Fruit fly (Drosophila melanogaster): ENCODE results near the gene CG43797.

Gene CG43797

dm6 chr2L:4023312-4023926 lies 23.6 kb downstream of the CG43797 start:
- TF ChIP-seq Dll (optimal IDR thresholded peaks at IDR 0.05) (no peak), EcR (GFP tag; optimal IDR thresholded peaks at IDR 0.05) (no peak), psq (optimal IDR thresholded peaks at IDR 0.05) (no peak), CG8478 (optimal IDR thresholded peaks at IDR 0.05) (no peak), usp (GFP tag; optimal IDR thresholded peaks at IDR 0.05) (no peak), pan (optimal IDR thresholded peaks at IDR 0.05) (no peak)

- no peak for TF ChIP-seq Dll (optimal IDR thresholded peaks at IDR 0.05)
- TF ChIP-seq CG8478 (optimal IDR thresholded peaks at IDR 0.05): no peak
- TF ChIP-seq psq (optimal IDR thresholded peaks at IDR 0.05): no peak
- TF ChIP-seq EcR (GFP tag; optimal IDR thresholded peaks at IDR 0.05): no peak
- no peak for TF ChIP-seq usp (GFP tag; optimal IDR thresholded peaks at IDR 0.05)
- no peak for TF ChIP-seq pan (optimal IDR thresholded peaks at IDR 0.05)
Observed at dm6 chr2L:4025077-4025476, 25.3 kb downstream of the CG43797 start.

- TF ChIP-seq pan (optimal IDR thresholded peaks at IDR 0.05) (no peak), usp (GFP tag; optimal IDR thresholded peaks at IDR 0.05) (no peak)
Observed at dm6 chr2L:4028026-4028425, 28.2 kb downstream of the CG43797 start.

- no peak for TF ChIP-seq usp (GFP tag; optimal IDR thresholded peaks at IDR 0.05)
- no peak for TF ChIP-seq EcR (GFP tag; optimal IDR thresholded peaks at IDR 0.05)
- no peak for TF ChIP-seq pan (optimal IDR thresholded peaks at IDR 0.05)
- no peak for TF ChIP-seq Dll (optimal IDR thresholded peaks at IDR 0.05)
- TF ChIP-seq psq (optimal IDR thresholded peaks at IDR 0.05): no peak
- no peak for TF ChIP-seq CG8478 (optimal IDR thresholded peaks at IDR 0.05)
Observed at dm6 chr2L:4028697-4029096, 28.9 kb downstream of the CG43797 start.

dm6 chr2L:4030236-4030943 lies 30.6 kb downstream of the CG43797 start:
- TF ChIP-seq Dll (optimal IDR thresholded peaks at IDR 0.05) (no peak), pan (optimal IDR thresholded peaks at IDR 0.05) (peak; percentile 65)

dm6 chr2L:4031203-4032096 lies 31.6 kb downstream of the CG43797 start, which contains the start of gene ed:
Gene ed, plus strand, starts transcription at chr2L:4031377.
- TF ChIP-seq psq (optimal IDR thresholded peaks at IDR 0.05) (no peak), CG8478 (optimal IDR thresholded peaks at IDR 0.05) (peak; percentile 34)

dm6 chr2L:4034300-4034699 lies 34.5 kb downstream of the CG43797 start:
- TF ChIP-seq CG8478 (optimal IDR thresholded peaks at IDR 0.05) (no peak), usp (GFP tag; optimal IDR thresholded peaks at IDR 0.05) (no peak)

dm6 chr2L:4036306-4036705 lies 36.5 kb downstream of the CG43797 start:
- TF ChIP-seq CG8478 (optimal IDR thresholded peaks at IDR 0.05) (no peak), usp (GFP tag; optimal IDR thresholded peaks at IDR 0.05) (no peak), psq (optimal IDR thresholded peaks at IDR 0.05) (no peak), Dll (optimal IDR thresholded peaks at IDR 0.05) (no peak), pan (optimal IDR thresholded peaks at IDR 0.05) (no peak), EcR (GFP tag; optimal IDR thresholded peaks at IDR 0.05) (no peak)

- no peak for TF ChIP-seq CG8478 (optimal IDR thresholded peaks at IDR 0.05)
- no peak for TF ChIP-seq usp (GFP tag; optimal IDR thresholded peaks at IDR 0.05)
- TF ChIP-seq Dll (optimal IDR thresholded peaks at IDR 0.05): no peak
- no peak for TF ChIP-seq pan (optimal IDR thresholded peaks at IDR 0.05)
- no peak for TF ChIP-seq psq (optimal IDR thresholded peaks at IDR 0.05)
- TF ChIP-seq EcR (GFP tag; optimal IDR thresholded peaks at IDR 0.05): no peak
Observed at dm6 chr2L:4037015-4037414, 37.2 kb downstream of the CG43797 start.

- TF ChIP-seq Dll (optimal IDR thresholded peaks at IDR 0.05): no peak
- no peak for TF ChIP-seq EcR (GFP tag; optimal IDR thresholded peaks at IDR 0.05)
- no peak for TF ChIP-seq usp (GFP tag; optimal IDR thresholded peaks at IDR 0.05)
- no peak for TF ChIP-seq pan (optimal IDR thresholded peaks at IDR 0.05)
- no peak for TF ChIP-seq CG8478 (optimal IDR thresholded peaks at IDR 0.05)
- no peak for TF ChIP-seq psq (optimal IDR thresholded peaks at IDR 0.05)
Observed at dm6 chr2L:4038073-4038699, 38.4 kb downstream of the CG43797 start.

dm6 chr2L:4043052-4043451 lies 43.2 kb downstream of the CG43797 start:
- TF ChIP-seq pan (optimal IDR thresholded peaks at IDR 0.05): no peak
- no peak for TF ChIP-seq usp (GFP tag; optimal IDR thresholded peaks at IDR 0.05)
- TF ChIP-seq CG8478 (optimal IDR thresholded peaks at IDR 0.05): no peak

- TF ChIP-seq psq (optimal IDR thresholded peaks at IDR 0.05) (no peak), EcR (GFP tag; optimal IDR thresholded peaks at IDR 0.05) (no peak), CG8478 (optimal IDR thresholded peaks at IDR 0.05) (no peak), usp (GFP tag; optimal IDR thresholded peaks at IDR 0.05) (no peak)
Observed at dm6 chr2L:4045185-4045814, 45.5 kb downstream of the CG43797 start.
